Fruit fly (Drosophila melanogaster) whole organism, embryonic: ENCODE data around the gene y.

Experiments
- Bgb ChIP-seq: fragments of 200-800 bp; sonication (Bioruptor generic); IDR thresholded peaks from 2 replicates; pipeline ENCODE4 v1.3.6; 2022; ENCODE audit warnings: missing biosample characterization, missing genetic modification characterization; ENCODE audit not compliant: partially characterized antibody
- Blimp-1 ChIP-seq: fragments of 200-800 bp; sonication (Bioruptor generic); optimal IDR thresholded peaks from 3 replicates; lab custom pipeline; 2018; ENCODE audit warnings: missing biosample characterization, missing genetic modification characterization, mild to moderate bottlenecking, moderate library complexity, missing genetic modification reagents
- CG10209 ChIP-seq: fragments of 200-800 bp; sonication (Bioruptor generic); optimal IDR thresholded peaks from 3 replicates; lab custom pipeline; 2017; ENCODE audit warnings: missing biosample characterization, mild to moderate bottlenecking, missing genetic modification characterization, missing genetic modification reagents
- CG10267 ChIP-seq: fragments of 200-800 bp; sonication (Bioruptor generic); optimal IDR thresholded peaks from 2 replicates; lab custom pipeline; 2018; ENCODE audit warnings: missing biosample characterization, mild to moderate bottlenecking, missing genetic modification characterization, moderate library complexity
- CG12104 ChIP-seq: fragments of 200-800 bp; sonication (Bioruptor generic); optimal IDR thresholded peaks from 3 replicates; lab custom pipeline; 2016; ENCODE audit warnings: missing biosample characterization, missing genetic modification characterization
- CG13123 ChIP-seq: fragments of 200-800 bp; sonication (Bioruptor generic); optimal IDR thresholded peaks from 2 replicates; lab custom pipeline; 2016; ENCODE audit warnings: missing biosample characterization, missing genetic modification characterization
- CG15011 ChIP-seq: fragments of 200-800 bp; sonication (Bioruptor generic); optimal IDR thresholded peaks from 3 replicates; lab custom pipeline; 2018; ENCODE audit warnings: missing biosample characterization, mild to moderate bottlenecking, missing genetic modification characterization
- CG15269 ChIP-seq: fragments of 200-800 bp; sonication (Bioruptor generic); optimal IDR thresholded peaks from 2 replicates; lab custom pipeline; 2018; ENCODE audit warnings: missing biosample characterization, mild to moderate bottlenecking, missing genetic modification characterization, moderate library complexity
- CG15479 ChIP-seq: fragments of 200-800 bp; sonication (Bioruptor generic); optimal IDR thresholded peaks from 3 replicates; lab custom pipeline; 2019; ENCODE audit warnings: missing biosample characterization, mild to moderate bottlenecking, missing genetic modification characterization, moderate library complexity
- CG1602 ChIP-seq: fragments of 200-800 bp; sonication (Bioruptor generic); optimal IDR thresholded peaks from 3 replicates; lab custom pipeline; 2016; ENCODE audit warnings: missing biosample characterization, missing genetic modification characterization
- CG17186 ChIP-seq: fragments of 200-800 bp; sonication (Bioruptor generic); optimal IDR thresholded peaks from 3 replicates; lab custom pipeline; 2017; ENCODE audit warnings: missing biosample characterization, missing genetic modification reagents, missing genetic modification characterization
- CG17359 ChIP-seq: fragments of 200-800 bp; sonication (Bioruptor generic); optimal IDR thresholded peaks from 3 replicates; lab custom pipeline; 2018; ENCODE audit warnings: missing biosample characterization, mild to moderate bottlenecking, missing genetic modification characterization, moderate library complexity
- CG17568 ChIP-seq: fragments of 200-800 bp; sonication (Bioruptor generic); optimal IDR thresholded peaks from 2 replicates; lab custom pipeline; 2018; ENCODE audit warnings: missing biosample characterization, mild to moderate bottlenecking, missing genetic modification characterization, moderate library complexity
- CG1792 ChIP-seq: fragments of 200-800 bp; sonication (Bioruptor generic); optimal IDR thresholded peaks from 2 replicates; lab custom pipeline; 2016; ENCODE audit warnings: missing biosample characterization, missing genetic modification characterization
- CG18599 ChIP-seq: fragments of 200-800 bp; sonication (Bioruptor generic); optimal IDR thresholded peaks from 3 replicates; lab custom pipeline; 2017; ENCODE audit warnings: missing biosample characterization, missing genetic modification characterization, mild to moderate bottlenecking, moderate library complexity, missing genetic modification reagents
- CG2889 ChIP-seq: fragments of 200-800 bp; sonication (Bioruptor generic); IDR thresholded peaks from 3 replicates; pipeline ENCODE4 v1.3.6; 2022; ENCODE audit warnings: missing biosample characterization, missing genetic modification characterization
- CG3847 ChIP-seq: fragments of 200-800 bp; sonication (Bioruptor generic); IDR thresholded peaks from 2 replicates; pipeline ENCODE4 v1.3.6; 2022; ENCODE audit warnings: missing biosample characterization, missing genetic modification characterization
- CG43689 ChIP-seq: fragments of 200-800 bp; sonication (Bioruptor generic); IDR thresholded peaks from 2 replicates; pipeline ENCODE4 v1.3.6; 2022; ENCODE audit warnings: missing biosample characterization, missing genetic modification characterization
- CG6654 ChIP-seq: fragments of 200-800 bp; sonication (Bioruptor generic); optimal IDR thresholded peaks from 2 replicates; lab custom pipeline; 2017; ENCODE audit warnings: missing biosample characterization, mild to moderate bottlenecking, missing genetic modification characterization
- CG6813 ChIP-seq: fragments of 200-800 bp; sonication (Bioruptor generic); optimal IDR thresholded peaks from 2 replicates; lab custom pipeline; 2017; ENCODE audit warnings: missing biosample characterization, missing genetic modification characterization, mild to moderate bottlenecking, moderate library complexity, missing genetic modification reagents
- CG7839 ChIP-seq: fragments of 200-800 bp; sonication (Bioruptor generic); optimal IDR thresholded peaks from 3 replicates; lab custom pipeline; 2018; ENCODE audit warnings: missing biosample characterization, mild to moderate bottlenecking, missing genetic modification characterization, moderate library complexity
- Fer3 ChIP-seq: fragments of 200-800 bp; sonication (Bioruptor generic); optimal IDR thresholded peaks from 2 replicates; lab custom pipeline; 2018; ENCODE audit warnings: missing biosample characterization, mild to moderate bottlenecking, missing genetic modification characterization, moderate library complexity
- Hmr ChIP-seq: fragments of 200-800 bp; sonication (Bioruptor generic); optimal IDR thresholded peaks from 3 replicates; lab custom pipeline; 2017; ENCODE audit warnings: mild to moderate bottlenecking, missing biosample characterization, missing genetic modification reagents, missing genetic modification characterization
- MBD-R2 ChIP-seq: fragments of 200-800 bp; sonication (Bioruptor generic); IDR thresholded peaks from 2 replicates; pipeline ENCODE4 v1.3.6; 2022; ENCODE audit warnings: missing biosample characterization, missing genetic modification characterization
- Meics ChIP-seq: fragments of 200-800 bp; sonication (Bioruptor generic); optimal IDR thresholded peaks from 2 replicates; lab custom pipeline; 2017; ENCODE audit warnings: missing biosample characterization, mild to moderate bottlenecking, missing genetic modification characterization
- Nf-YA ChIP-seq: fragments of 200-800 bp; sonication (Bioruptor generic); IDR thresholded peaks from 2 replicates; pipeline ENCODE4 v1.3.6; 2022; ENCODE audit warnings: missing biosample characterization, missing genetic modification characterization
- Nf-YC ChIP-seq: fragments of 200-800 bp; optimal IDR thresholded peaks from 3 replicates; lab custom pipeline; 2019; ENCODE audit warnings: missing biosample characterization, mild to moderate bottlenecking, missing genetic modification characterization, moderate library complexity
- Poxn ChIP-seq: fragments of 200-800 bp; sonication (Bioruptor generic); IDR thresholded peaks from 2 replicates; pipeline ENCODE4 v1.3.6; 2022; ENCODE audit warnings: missing biosample characterization, missing genetic modification characterization
- Ptx1 ChIP-seq: fragments of 200-800 bp; sonication (Bioruptor generic); IDR thresholded peaks from 2 replicates; pipeline ENCODE4 v1.3.6; 2022; ENCODE audit warnings: missing biosample characterization, missing genetic modification characterization
- aop ChIP-seq: fragments of 200-800 bp; sonication (Bioruptor generic); IDR thresholded peaks from 2 replicates; pipeline ENCODE4 v1.3.6; 2022; ENCODE audit warnings: missing biosample characterization, missing genetic modification characterization
- ap ChIP-seq: fragments of 200-800 bp; sonication (Bioruptor generic); IDR thresholded peaks from 2 replicates; pipeline ENCODE4 v1.3.6; 2022; ENCODE audit warnings: missing biosample characterization, missing genetic modification characterization
- caup ChIP-seq: fragments of 200-800 bp; sonication (Bioruptor generic); optimal IDR thresholded peaks from 3 replicates; lab custom pipeline; 2017; ENCODE audit warnings: missing biosample characterization, mild to moderate bottlenecking, missing genetic modification characterization, moderate library complexity; ENCODE audit not compliant: severe bottlenecking
- dpn ChIP-seq, 2 experiments: fragments of 200-800 bp; sonication (Bioruptor generic); optimal IDR thresholded peaks; 3 replicates each; lab custom pipeline; 2016; ENCODE audit warnings: missing biosample characterization in 2 of 2, missing genetic modification characterization in 2 of 2
- en ChIP-seq: fragments of 200-800 bp; sonication (Bioruptor generic); optimal IDR thresholded peaks from 2 replicates; lab custom pipeline; 2016; ENCODE audit warnings: missing biosample characterization, missing genetic modification characterization
- hkb ChIP-seq, 2 experiments: fragments of 200-800 bp in 1 of 2; fragments of >200 bp in 1 of 2; sonication (Bioruptor generic) in 1 of 2; IDR thresholded peaks in 1 of 2; optimal IDR thresholded peaks in 1 of 2; 2 replicates each; pipeline versions ENCODE4 v1.3.6 to Lab custom; 2017 to 2022; ENCODE audit warnings: missing biosample characterization in 1 of 2, missing genetic modification characterization in 1 of 2
- nmo ChIP-seq: fragments of 200-800 bp; sonication (Bioruptor generic); optimal IDR thresholded peaks from 2 replicates; lab custom pipeline; 2018; ENCODE audit warnings: missing biosample characterization, mild to moderate bottlenecking, missing genetic modification characterization, moderate library complexity
- phol ChIP-seq: fragments of 200-800 bp; sonication (Bioruptor generic); optimal IDR thresholded peaks from 3 replicates; lab custom pipeline; 2018; ENCODE audit warnings: missing biosample characterization, mild to moderate bottlenecking, missing genetic modification characterization, moderate library complexity
- row ChIP-seq: fragments of 200-800 bp; sonication (Bioruptor generic); IDR thresholded peaks from 3 replicates; pipeline ENCODE4 v1.3.6; 2022; ENCODE audit warnings: missing biosample characterization, missing genetic modification characterization
- sens ChIP-seq: fragments of 200-800 bp; sonication (Bioruptor generic); peaks from one replicate; lab custom pipeline; 2016; ENCODE audit warnings: missing biosample characterization, missing genetic modification characterization
- sens-2 ChIP-seq: fragments of 200-800 bp; sonication (Bioruptor generic); IDR thresholded peaks from 2 replicates; pipeline ENCODE4 v1.3.6; 2022; ENCODE audit warnings: missing biosample characterization, missing genetic modification characterization
- wdn ChIP-seq: fragments of 200-800 bp; sonication (Bioruptor generic); IDR thresholded peaks from 2 replicates; pipeline ENCODE4 v1.3.6; 2022; ENCODE audit warnings: missing biosample characterization, missing genetic modification characterization

Gene y

dm6 chrX:311328-311727 is 45.0 kb upstream of the y start (continued):
- TF ChIP-seq CG6654 (GFP tag; lab: Kevin White, UChicago) (no peak), dpn (GFP tag; optimal IDR thresholded peaks at IDR 0.05; lab: Kevin White, UChicago) (no peak), sens (GFP tag; lab: Kevin White, UChicago) (peak; percentile 69), Bgb (GFP tag; lab: Robert Waterston, UW) (no peak), caup (GFP tag; lab: Kevin White, UChicago) (peak; percentile 43), CG10209 (peak; percentile 5), Hmr (GFP tag; lab: Kevin White, UChicago) (peak; percentile 29), aop (GFP tag; lab: Robert Waterston, UW) (no peak), CG17568 (GFP tag; lab: Kevin White, UChicago) (peak; percentile 17), sens-2 (no peak), CG6813 (GFP tag; lab: Kevin White, UChicago) (peak; percentile 17), Nf-YA (GFP tag; lab: Robert Waterston, UW) (no peak), Fer3 (tag; lab: Kevin White, UChicago) (peak; percentile 3), phol (tag; lab: Kevin White, UChicago) (no peak), Meics (GFP tag; lab: Kevin White, UChicago) (peak; percentile 27), CG15011 (GFP tag; lab: Kevin White, UChicago) (no peak), MBD-R2 (GFP tag; lab: Robert Waterston, UW) (no peak), CG13123 (no peak), nmo (no peak), Blimp-1 (GFP tag; lab: Kevin White, UChicago) (no peak), CG18599 (GFP tag; lab: Kevin White, UChicago) (peak; percentile 50), CG17186 (no peak), Poxn (GFP tag; lab: Robert Waterston, UW) (no peak)

dm6 chrX:314823-315222 is 41.5 kb upstream of the y start, which contains the start of gene Or1a:
Gene Or1a (plus strand): TSS chrX:315123.
- no peak for TF ChIP-seq CG15269 (tag; lab: Kevin White, UChicago)
- TF ChIP-seq CG43689 (GFP tag; lab: Robert Waterston, UW), result no peak
- TF ChIP-seq en (GFP tag; lab: Kevin White, UChicago), result no peak
- no peak for TF ChIP-seq CG12104 (GFP tag; lab: Kevin White, UChicago)
- TF ChIP-seq CG7839 (tag; lab: Kevin White, UChicago), result no peak

dm6 chrX:333942-334341 is 22.4 kb upstream of the y start:
- TF ChIP-seq hkb (optimal IDR thresholded peaks at IDR 0.05; lab: Kevin White, UChicago), result no peak
- no peak for TF ChIP-seq hkb (GFP tag; IDR thresholded peaks at IDR 0.05; lab: Robert Waterston, UW)
- no peak for TF ChIP-seq Nf-YC (tag; lab: Kevin White, UChicago)
- TF ChIP-seq wdn (GFP tag; lab: Robert Waterston, UW), result no peak
- no peak for TF ChIP-seq CG10267 (tag; lab: Kevin White, UChicago)
- no peak for TF ChIP-seq row (GFP tag; lab: Robert Waterston, UW)
- no peak for TF ChIP-seq CG1602 (GFP tag; lab: Kevin White, UChicago)
- TF ChIP-seq ap (GFP tag; lab: Robert Waterston, UW), result no peak
- no peak for TF ChIP-seq CG2889 (GFP tag; lab: Robert Waterston, UW)
- TF ChIP-seq CG3847 (GFP tag; lab: Robert Waterston, UW), result no peak
- no peak for TF ChIP-seq CG17359 (tag; lab: Kevin White, UChicago)
- no peak for TF ChIP-seq CG1792
- TF ChIP-seq Ptx1, result no peak
- TF ChIP-seq CG15479, result no peak
